Fruit fly (Drosophila melanogaster) whole organism, embryonic: ENCODE results near the gene Cypl.

Experiments used
- Ada2b ChIP-seq: fragments of 200-800 bp; sonication (Bioruptor generic); IDR thresholded peaks from 2 replicates; pipeline ENCODE4 v1.3.6; 2022; ENCODE audit warnings: missing biosample characterization, missing genetic modification characterization
- Antp ChIP-seq: fragments of 200-800 bp; sonication (Bioruptor generic); optimal IDR thresholded peaks from 3 replicates; lab custom pipeline; 2016; ENCODE audit warnings: missing biosample characterization, missing genetic modification characterization
- Awh ChIP-seq: fragments of 200-800 bp; sonication (Bioruptor generic); IDR thresholded peaks from 2 replicates; pipeline ENCODE4, ENCODE4 v1.3.6; 2022; ENCODE audit warnings: missing biosample characterization, missing genetic modification characterization
- Bdp1 ChIP-seq: fragments of 200-800 bp; sonication (Bioruptor generic); optimal IDR thresholded peaks from 3 replicates; lab custom pipeline; 2016; ENCODE audit warnings: missing biosample characterization, missing genetic modification characterization
- CG10431 ChIP-seq: fragments of 200-800 bp; sonication (Bioruptor generic); optimal IDR thresholded peaks from 3 replicates; lab custom pipeline; 2018; ENCODE audit warnings: missing biosample characterization, mild to moderate bottlenecking, missing genetic modification characterization
- CG11085 ChIP-seq: fragments of 200-800 bp; sonication (Bioruptor generic); IDR thresholded peaks from 2 replicates; pipeline ENCODE4 v1.3.6; 2022; ENCODE audit warnings: missing biosample characterization, missing genetic modification characterization
- CG11504 ChIP-seq: fragments of 200-800 bp; sonication (Bioruptor generic); optimal IDR thresholded peaks from 3 replicates; lab custom pipeline; 2019; ENCODE audit warnings: missing biosample characterization, mild to moderate bottlenecking, missing genetic modification characterization, moderate library complexity
- CG13624 ChIP-seq: fragments of 200-800 bp; sonication (Bioruptor generic); optimal IDR thresholded peaks from 2 replicates; lab custom pipeline; 2016; ENCODE audit warnings: missing biosample characterization, missing genetic modification characterization
- CG14667 ChIP-seq: fragments of 200-800 bp; sonication (Bioruptor generic); IDR thresholded peaks from 2 replicates; pipeline ENCODE4 v1.3.6; 2022; ENCODE audit warnings: missing biosample characterization, missing genetic modification characterization
- CG15073 ChIP-seq: fragments of 200-800 bp; sonication (Bioruptor generic); optimal IDR thresholded peaks from 2 replicates; lab custom pipeline; 2016; ENCODE audit warnings: missing biosample characterization, missing genetic modification characterization
- CG17361 ChIP-seq: fragments of 200-800 bp; sonication (Bioruptor generic); IDR thresholded peaks from 3 replicates; pipeline ENCODE4 v1.3.6; 2022; ENCODE audit warnings: missing biosample characterization, missing genetic modification characterization
- CG2199 ChIP-seq: fragments of 200-800 bp; sonication (Bioruptor generic); IDR thresholded peaks from 3 replicates; pipeline ENCODE4 v1.3.6; 2022; ENCODE audit warnings: missing biosample characterization, missing genetic modification characterization
- CG2678 ChIP-seq: fragments of 200-800 bp; sonication (Bioruptor generic); optimal IDR thresholded peaks from 3 replicates; lab custom pipeline; 2019; ENCODE audit warnings: missing biosample characterization, mild to moderate bottlenecking, missing genetic modification characterization, moderate library complexity
- CG31365 ChIP-seq: fragments of 200-800 bp; sonication (Bioruptor generic); optimal IDR thresholded peaks from 2 replicates; lab custom pipeline; 2018; ENCODE audit warnings: missing biosample characterization, mild to moderate bottlenecking, missing genetic modification characterization
- CG34224 ChIP-seq: fragments of 200-800 bp; sonication (Bioruptor generic); IDR thresholded peaks from 3 replicates; pipeline ENCODE4 v1.3.6; 2022; ENCODE audit warnings: missing biosample characterization, missing genetic modification characterization; ENCODE audit not compliant: partially characterized antibody
- CG3847 ChIP-seq: fragments of 200-800 bp; sonication (Bioruptor generic); IDR thresholded peaks from 2 replicates; pipeline ENCODE4 v1.3.6; 2022; ENCODE audit warnings: missing biosample characterization, missing genetic modification characterization
- CG6813 ChIP-seq: fragments of 200-800 bp; sonication (Bioruptor generic); optimal IDR thresholded peaks from 2 replicates; lab custom pipeline; 2017; ENCODE audit warnings: missing biosample characterization, missing genetic modification characterization, mild to moderate bottlenecking, moderate library complexity, missing genetic modification reagents
- CG8478 ChIP-seq: fragments of >200 bp; optimal IDR thresholded peaks from 2 replicates; lab custom pipeline; 2018
- Chrac-16 ChIP-seq: fragments of 200-800 bp; sonication (Bioruptor generic); optimal IDR thresholded peaks from 3 replicates; lab custom pipeline; 2016; ENCODE audit warnings: missing biosample characterization, missing genetic modification characterization
- CoRest ChIP-seq: fragments of 200-800 bp; sonication (Bioruptor generic); optimal IDR thresholded peaks from 3 replicates; lab custom pipeline; 2018; ENCODE audit warnings: missing biosample characterization, mild to moderate bottlenecking, missing genetic modification characterization, moderate library complexity
- Dek ChIP-seq: fragments of 200-800 bp; sonication (Bioruptor generic); optimal IDR thresholded peaks from 3 replicates; lab custom pipeline; 2019; ENCODE audit warnings: missing biosample characterization, mild to moderate bottlenecking, missing genetic modification characterization, moderate library complexity
- Dip2 ChIP-seq: fragments of 200-800 bp; sonication (Bioruptor generic); IDR thresholded peaks from 2 replicates; pipeline ENCODE4 v1.3.6; 2022; ENCODE audit warnings: missing biosample characterization, missing genetic modification characterization
- Dip3 ChIP-seq: fragments of 200-800 bp; sonication (Bioruptor generic); optimal IDR thresholded peaks from 3 replicates; lab custom pipeline; 2016; ENCODE audit warnings: missing biosample characterization, missing genetic modification characterization
- Ets65A ChIP-seq: fragments of 200-800 bp; sonication (Bioruptor generic); peaks from one replicate; lab custom pipeline; 2016; ENCODE audit warnings: missing biosample characterization, missing genetic modification characterization
- H15 ChIP-seq: fragments of 200-800 bp; sonication (Bioruptor generic); IDR thresholded peaks from 3 replicates; pipeline ENCODE4 v1.3.6; 2022; ENCODE audit warnings: missing biosample characterization, missing genetic modification characterization
- HLH54F ChIP-seq: fragments of 200-800 bp; sonication (Bioruptor generic); optimal IDR thresholded peaks from 3 replicates; lab custom pipeline; 2016; ENCODE audit warnings: missing biosample characterization, missing genetic modification characterization
- HmgD ChIP-seq: fragments of 200-800 bp; sonication (Bioruptor generic); optimal IDR thresholded peaks from 3 replicates; lab custom pipeline; 2016; ENCODE audit warnings: missing biosample characterization, missing genetic modification characterization
- NC2α ChIP-seq: fragments of 200-800 bp; sonication (Bioruptor generic); optimal IDR thresholded peaks from 2 replicates; lab custom pipeline; 2016; ENCODE audit warnings: missing biosample characterization, missing genetic modification characterization
- NK7.1 ChIP-seq: fragments of 200-800 bp; sonication (Bioruptor generic); optimal IDR thresholded peaks from 3 replicates; lab custom pipeline; 2016; ENCODE audit warnings: missing biosample characterization, missing genetic modification characterization
- Optix ChIP-seq: fragments of 200-800 bp; sonication (Bioruptor generic); IDR thresholded peaks from 3 replicates; pipeline ENCODE4 v1.3.6; 2022; ENCODE audit warnings: missing biosample characterization, missing genetic modification characterization
- Xbp1 ChIP-seq: fragments of 200-800 bp; sonication (Bioruptor generic); optimal IDR thresholded peaks from 3 replicates; lab custom pipeline; 2016; ENCODE audit warnings: missing biosample characterization, mild to moderate bottlenecking, missing genetic modification characterization
- aop ChIP-seq: fragments of 200-800 bp; sonication (Bioruptor generic); IDR thresholded peaks from 2 replicates; pipeline ENCODE4 v1.3.6; 2022; ENCODE audit warnings: missing biosample characterization, missing genetic modification characterization
- ato ChIP-seq: fragments of 200-800 bp; sonication (Bioruptor generic); IDR thresholded peaks from 2 replicates; pipeline ENCODE4 v1.3.6; 2022; ENCODE audit warnings: missing biosample characterization, missing genetic modification characterization; ENCODE audit not compliant: partially characterized antibody
- br ChIP-seq: fragments of >200 bp; optimal IDR thresholded peaks from 2 replicates; lab custom pipeline; 2017
- btn ChIP-seq: fragments of 200-800 bp; sonication (Bioruptor generic); optimal IDR thresholded peaks from 2 replicates; lab custom pipeline; 2016; ENCODE audit warnings: missing biosample characterization, missing genetic modification characterization
- ftz-f1 ChIP-seq: fragments of 200-800 bp; sonication (Bioruptor generic); optimal IDR thresholded peaks from 2 replicates; lab custom pipeline; 2016; ENCODE audit warnings: missing biosample characterization, missing genetic modification characterization
- fu2 ChIP-seq: fragments of 200-800 bp; sonication (Bioruptor generic); optimal IDR thresholded peaks from 2 replicates; lab custom pipeline; 2016; ENCODE audit warnings: missing biosample characterization, missing genetic modification characterization
- gt ChIP-seq: fragments of 200-800 bp; sonication (Bioruptor generic); IDR thresholded peaks from 2 replicates; pipeline ENCODE4 v1.3.6; 2022; ENCODE audit warnings: missing biosample characterization, missing genetic modification characterization
- insv ChIP-seq, 2 experiments: fragments of 200-800 bp; sonication (Bioruptor generic); optimal IDR thresholded peaks; 3 replicates each; lab custom pipeline; 2016 to 2018; ENCODE audit warnings: missing biosample characterization in 2 of 2, missing genetic modification characterization in 2 of 2
- jigr1 ChIP-seq: fragments of 200-800 bp; sonication (Bioruptor generic); IDR thresholded peaks from 3 replicates; pipeline ENCODE4 v1.3.6; 2022; ENCODE audit warnings: missing biosample characterization, missing genetic modification characterization
- kay ChIP-seq: fragments of 200-800 bp; sonication (Bioruptor generic); optimal IDR thresholded peaks from 2 replicates; lab custom pipeline; 2016; ENCODE audit warnings: missing biosample characterization, missing genetic modification characterization
- lbe ChIP-seq: fragments of 200-800 bp; sonication (Bioruptor generic); optimal IDR thresholded peaks from 2 replicates; lab custom pipeline; 2016; ENCODE audit warnings: missing biosample characterization, mild to moderate bottlenecking, missing genetic modification characterization
- mam ChIP-seq: fragments of 200-800 bp; sonication (Bioruptor generic); optimal IDR thresholded peaks from 3 replicates; lab custom pipeline; 2016; ENCODE audit warnings: missing biosample characterization, missing genetic modification characterization
- phol ChIP-seq: fragments of 200-800 bp; sonication (Bioruptor generic); optimal IDR thresholded peaks from 3 replicates; lab custom pipeline; 2018; ENCODE audit warnings: missing biosample characterization, mild to moderate bottlenecking, missing genetic modification characterization, moderate library complexity
- pita ChIP-seq: fragments of 200-800 bp; sonication (Bioruptor generic); optimal IDR thresholded peaks from 2 replicates; lab custom pipeline; 2017; ENCODE audit warnings: missing biosample characterization, mild to moderate bottlenecking, missing genetic modification characterization
- pzg ChIP-seq: fragments of 200-800 bp; sonication (Bioruptor generic); optimal IDR thresholded peaks from 3 replicates; lab custom pipeline; 2018; ENCODE audit warnings: missing biosample characterization, mild to moderate bottlenecking, missing genetic modification characterization, moderate library complexity
- sc ChIP-seq, 3 experiments: fragments of >200 bp in 2 of 3; fragments of 200-800 bp in 1 of 3; sonication (Bioruptor generic) in 1 of 3; optimal IDR thresholded peaks; 2 replicates in 2 of 3; 3 replicates in 1 of 3; lab custom pipeline; 2017; ENCODE audit warnings: mild to moderate bottlenecking in 1 of 3, missing biosample characterization in 1 of 3, missing genetic modification characterization in 1 of 3, missing genetic modification reagents in 1 of 3
- slbo ChIP-seq: fragments of 200-800 bp; sonication (Bioruptor generic); IDR thresholded peaks from 2 replicates; pipeline ENCODE4 v1.3.6; 2022; ENCODE audit warnings: missing biosample characterization, missing genetic modification characterization
- sqz ChIP-seq: fragments of 200-800 bp; sonication (Bioruptor generic); optimal IDR thresholded peaks from 3 replicates; lab custom pipeline; 2018; ENCODE audit warnings: missing biosample characterization, mild to moderate bottlenecking, missing genetic modification characterization
- trem ChIP-seq: fragments of 200-800 bp; optimal IDR thresholded peaks from 3 replicates; lab custom pipeline; 2019; ENCODE audit warnings: missing biosample characterization, mild to moderate bottlenecking, missing genetic modification characterization, moderate library complexity
- trh ChIP-seq: fragments of 200-800 bp; sonication (Bioruptor generic); optimal IDR thresholded peaks from 2 replicates; lab custom pipeline; 2016; ENCODE audit warnings: missing biosample characterization, missing genetic modification characterization
- zfh2 ChIP-seq: fragments of 200-800 bp; sonication (Bioruptor generic); optimal IDR thresholded peaks from 2 replicates; lab custom pipeline; 2016; ENCODE audit warnings: missing biosample characterization, missing genetic modification characterization

The Cypl gene

DNA sequence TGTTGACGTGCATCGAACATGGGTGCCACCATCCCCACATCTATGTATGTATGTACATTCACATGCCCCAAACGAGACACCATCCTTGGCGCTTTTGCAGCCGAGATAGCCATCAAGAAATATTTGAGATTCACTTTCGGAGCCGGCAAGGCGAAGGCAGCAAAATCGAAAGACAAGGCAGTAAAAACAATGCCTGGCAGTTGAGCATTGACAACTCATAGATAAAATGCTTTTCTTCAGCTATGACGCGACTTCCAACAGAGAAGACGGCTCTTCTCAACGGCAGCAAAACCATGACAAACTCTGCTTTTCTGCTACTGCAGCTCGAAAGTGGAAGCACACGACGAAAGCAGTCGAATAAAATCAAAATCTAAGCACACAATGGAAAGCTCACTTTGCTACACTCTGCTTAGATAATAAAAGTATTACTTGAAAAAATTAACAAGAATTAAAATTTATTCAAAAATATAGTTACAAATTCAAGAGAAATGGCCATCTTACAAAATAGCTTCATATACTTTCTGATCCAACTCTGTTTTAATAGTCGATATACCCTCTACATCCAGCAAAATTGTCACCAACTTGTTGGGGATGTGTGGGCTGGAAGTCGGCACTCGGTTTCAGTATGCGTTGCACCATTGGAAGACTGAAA, 25.7 kb downstream of the Cypl start (continued):
- TF ChIP-seq insv (GFP tag; optimal IDR thresholded peaks at IDR 0.05; lab: Kevin White, UChicago): no peak
- no peak for TF ChIP-seq Dip2 (GFP tag; lab: Robert Waterston, UW)
- peak; percentile 67 for TF ChIP-seq CG17361 (GFP tag; lab: Robert Waterston, UW)
- no peak for TF ChIP-seq sqz
- no peak for TF ChIP-seq sc (optimal IDR thresholded peaks at IDR 0.05; lab: Kevin White, UChicago)
- TF ChIP-seq sc (GFP tag; optimal IDR thresholded peaks at IDR 0.05; lab: Kevin White, UChicago): peak; percentile 40
- no peak for TF ChIP-seq CG11085 (GFP tag; lab: Robert Waterston, UW)
- no peak for TF ChIP-seq CG13624
- peak; percentile 53 for TF ChIP-seq CG2678 (tag; lab: Kevin White, UChicago)
- no peak for TF ChIP-seq CG31365
- no peak for TF ChIP-seq CG6813 (GFP tag; lab: Kevin White, UChicago)
- no peak for TF ChIP-seq lbe (GFP tag; lab: Kevin White, UChicago)
- TF ChIP-seq slbo (GFP tag; lab: Robert Waterston, UW): 0 out of 2 replicates have a peak, but pooled peaks have one; percentile 9
- TF ChIP-seq aop (GFP tag; lab: Robert Waterston, UW): no peak
- TF ChIP-seq phol (tag; lab: Kevin White, UChicago): peak; percentile 61
- no peak for TF ChIP-seq fu2 (GFP tag; lab: Kevin White, UChicago)
- TF ChIP-seq jigr1 (GFP tag; lab: Robert Waterston, UW): no peak
- TF ChIP-seq kay: no peak
- TF ChIP-seq HmgD: no peak
- TF ChIP-seq NK7.1 (GFP tag; lab: Kevin White, UChicago): no peak
- no peak for TF ChIP-seq CG10431
- TF ChIP-seq HLH54F (GFP tag; lab: Kevin White, UChicago): no peak
- TF ChIP-seq pzg (GFP tag; lab: Kevin White, UChicago): no peak
- TF ChIP-seq CoRest (tag; lab: Kevin White, UChicago): no peak
- TF ChIP-seq ftz-f1 (GFP tag; lab: Kevin White, UChicago): no peak
- TF ChIP-seq Xbp1 (GFP tag; lab: Kevin White, UChicago): peak; percentile 6
- TF ChIP-seq Bdp1: no peak
- peak; percentile 21 for TF ChIP-seq Ets65A
- TF ChIP-seq Dip3 (GFP tag; lab: Kevin White, UChicago): no peak
- TF ChIP-seq Awh (GFP tag; lab: Robert Waterston, UW): peak; percentile 82
- TF ChIP-seq CG2199: peak; percentile 93
- TF ChIP-seq btn (GFP tag; lab: Kevin White, UChicago): no peak
- no peak for TF ChIP-seq Antp
- TF ChIP-seq zfh2 (GFP tag; lab: Kevin White, UChicago): no peak
- TF ChIP-seq Dek (tag; lab: Kevin White, UChicago): no peak
- no peak for TF ChIP-seq Ada2b
- TF ChIP-seq CG34224 (GFP tag; lab: Robert Waterston, UW): no peak
- TF ChIP-seq Optix (GFP tag; lab: Robert Waterston, UW): no peak
- no peak for TF ChIP-seq CG3847 (GFP tag; lab: Robert Waterston, UW)
- peak; percentile 42; the same call in 1 of the 3 replicates for TF ChIP-seq H15
- no peak for TF ChIP-seq NC2α (GFP tag; lab: Kevin White, UChicago)
- peak; percentile 28 for TF ChIP-seq trem (tag; lab: Kevin White, UChicago)
- TF ChIP-seq pita: no peak
- TF ChIP-seq trh (GFP tag; lab: Kevin White, UChicago): no peak
- no peak for TF ChIP-seq br (lab: Kevin White, UChicago)
- no peak for TF ChIP-seq ato (GFP tag; lab: Robert Waterston, UW)
- TF ChIP-seq gt (GFP tag; lab: Robert Waterston, UW): no peak
- TF ChIP-seq CG11504: peak; percentile 61
- TF ChIP-seq CG15073 (GFP tag; lab: Kevin White, UChicago): no peak
- no peak for TF ChIP-seq CG8478
- no peak for TF ChIP-seq Chrac-16 (GFP tag; lab: Kevin White, UChicago)
- TF ChIP-seq CG14667 (GFP tag; lab: Robert Waterston, UW): no peak
- no peak for TF ChIP-seq mam
